Worm (Caenorhabditis elegans): ENCODE results near the gene srh-52.

ce11 chrV:15376223-15376622 is at the start of gene srh-52:
- no peak for TF ChIP-seq aly-2 (tag; optimal IDR thresholded peaks at IDR 0.05)
- no peak for TF ChIP-seq egl-27 (tag; optimal IDR thresholded peaks at IDR 0.05)
- no peak for TF ChIP-seq zag-1 (tag; optimal IDR thresholded peaks at IDR 0.05)
- TF ChIP-seq C34F6.9 (tag; optimal IDR thresholded peaks at IDR 0.05), result no peak
- no peak for TF ChIP-seq sem-4 (tag; optimal IDR thresholded peaks at IDR 0.05)
- no peak for TF ChIP-seq snpc-4 (tag; optimal IDR thresholded peaks at IDR 0.05)
- TF ChIP-seq R02D3.7 (tag; optimal IDR thresholded peaks at IDR 0.05), result no peak
- TF ChIP-seq dmd-4 (tag; optimal IDR thresholded peaks at IDR 0.05), result no peak
- no peak for TF ChIP-seq lin-13 (GFP tag; optimal IDR thresholded peaks at IDR 0.05)
- TF ChIP-seq ama-1 (optimal IDR thresholded peaks at IDR 0.05), result no peak
- TF ChIP-seq unc-55 (GFP tag; optimal IDR thresholded peaks at IDR 0.05), result no peak
- TF ChIP-seq unc-39 (tag; optimal IDR thresholded peaks at IDR 0.05), result no peak

Data from whole organism, L2 larva.